Worm (Caenorhabditis elegans) whole organism, L4/young adult: ENCODE measurements around the gene idpc-2.

Experiments used
- W03F9.2 ChIP-seq: fragments of 150-350 bp; optimal IDR thresholded peaks from 2 replicates; lab custom pipeline; 2014; ENCODE audit warnings: missing biosample characterization, missing genetic modification characterization
- him-1 ChIP-seq: sonication (generic microtip); optimal IDR thresholded peaks from 2 replicates; lab custom pipeline; 2016; ENCODE audit warnings: missing genotype, missing genetic modification reagents, missing genetic modification characterization, missing compliant biosample characterization

DNA sequence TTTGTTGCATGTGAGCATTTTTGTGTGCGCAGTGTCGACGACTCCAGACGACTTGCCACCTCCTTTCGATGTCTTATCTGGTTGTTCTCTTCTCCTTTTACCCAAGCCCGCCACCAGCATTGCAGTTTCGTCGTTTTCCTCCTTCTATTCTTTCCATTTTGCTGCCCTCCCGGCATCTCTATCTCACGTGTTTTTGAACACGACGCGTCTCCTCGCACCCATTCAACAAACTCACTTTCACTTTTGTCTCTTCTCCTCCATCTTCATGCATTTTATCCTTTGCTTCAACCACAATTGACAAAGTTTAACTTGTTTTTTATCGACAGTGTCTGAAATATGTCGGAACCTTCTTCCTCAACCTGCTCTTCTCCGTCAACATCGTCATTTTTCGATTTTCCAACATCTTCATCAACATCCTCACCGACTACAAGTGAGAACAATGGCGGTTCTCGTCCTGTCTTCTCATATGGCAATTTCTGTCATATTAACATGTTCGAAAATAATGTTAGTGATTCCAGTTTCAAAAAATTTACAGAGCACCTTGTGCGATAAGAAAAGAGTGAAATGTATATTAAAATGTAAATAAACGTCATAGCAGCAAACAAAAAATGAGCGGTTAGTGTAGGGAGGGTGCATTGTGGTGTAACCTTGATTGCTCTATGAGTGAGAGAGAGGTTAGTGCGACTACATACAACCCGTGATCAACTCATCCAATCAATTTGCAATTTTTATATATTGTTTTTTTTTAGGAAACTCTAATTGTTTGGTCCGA lies 10.3 kb downstream of the idpc-2 start, which contains the start of gene fip-4:
- TF ChIP-seq him-1 (tag; lab: Kevin White, UChicago): no peak
- no peak for TF ChIP-seq W03F9.2 (tag; lab: Kevin White, UChicago)
